Worm (Caenorhabditis elegans): ENCODE measurements around the gene fbxb-38.

fbxb-38 gene

DNA sequence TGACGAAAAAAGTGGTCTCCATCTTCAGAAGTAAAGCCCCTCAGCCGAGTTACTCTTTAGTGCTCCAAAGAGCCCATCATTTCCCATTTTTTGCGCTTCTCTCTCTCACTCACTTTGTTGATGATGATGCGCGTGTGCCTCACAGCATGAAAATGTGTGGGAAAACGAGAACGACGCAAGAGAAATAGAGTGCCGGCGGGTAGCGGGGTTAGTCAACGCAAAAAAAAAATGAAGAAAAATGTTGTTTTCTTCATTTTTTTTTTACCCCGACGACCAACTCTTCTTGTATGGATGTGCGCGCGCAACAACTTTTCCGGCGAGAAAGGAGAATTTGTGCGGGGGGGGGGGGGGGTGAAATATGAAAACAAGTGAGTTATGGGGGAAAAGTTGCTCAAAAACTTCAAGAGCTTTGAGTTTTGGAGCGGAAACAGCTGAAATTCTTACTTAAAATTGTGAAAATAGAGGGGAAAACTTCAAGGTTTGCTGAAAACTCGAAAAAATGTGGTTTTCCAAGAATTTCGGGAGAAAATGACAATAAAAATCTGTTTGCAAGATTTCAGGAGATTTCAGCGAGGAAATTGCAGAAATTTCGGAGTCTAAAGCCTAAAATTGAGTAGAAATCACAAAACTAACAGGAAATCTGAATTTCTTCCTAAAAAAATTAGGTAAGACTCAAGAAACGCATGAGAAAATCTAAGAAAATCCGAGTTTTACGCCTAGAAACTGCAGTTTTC lies 29.2 kb upstream of the fbxb-38 start, which contains the start of gene C33C12.1:
C33C12.1 (plus strand) TSS at position 684 of the 734 bp plus-strand sequence.
- no peak for TF ChIP-seq sox-2 (GFP tag; IDR thresholded peaks at IDR 0.05)
- no peak for TF ChIP-seq elt-2 (tag; optimal IDR thresholded peaks at IDR 0.05)
- TF ChIP-seq pag-3 (tag; optimal IDR thresholded peaks at IDR 0.05; ENCODE audit: borderline replicate concordance), result no peak
- no peak for TF ChIP-seq ceh-18 (tag; optimal IDR thresholded peaks at IDR 0.05)
- TF ChIP-seq ceh-34 (tag; optimal IDR thresholded peaks at IDR 0.05), result no peak
- no peak for TF ChIP-seq unc-3 (GFP tag; conservative IDR thresholded peaks at IDR 0.05)
- no peak for TF ChIP-seq unc-3 (tag; optimal IDR thresholded peaks at IDR 0.05)
- TF ChIP-seq unc-42 (tag; optimal IDR thresholded peaks at IDR 0.05), result peak; percentile 50
- no peak for TF ChIP-seq syd-9 (tag; optimal IDR thresholded peaks at IDR 0.05)

DNA sequence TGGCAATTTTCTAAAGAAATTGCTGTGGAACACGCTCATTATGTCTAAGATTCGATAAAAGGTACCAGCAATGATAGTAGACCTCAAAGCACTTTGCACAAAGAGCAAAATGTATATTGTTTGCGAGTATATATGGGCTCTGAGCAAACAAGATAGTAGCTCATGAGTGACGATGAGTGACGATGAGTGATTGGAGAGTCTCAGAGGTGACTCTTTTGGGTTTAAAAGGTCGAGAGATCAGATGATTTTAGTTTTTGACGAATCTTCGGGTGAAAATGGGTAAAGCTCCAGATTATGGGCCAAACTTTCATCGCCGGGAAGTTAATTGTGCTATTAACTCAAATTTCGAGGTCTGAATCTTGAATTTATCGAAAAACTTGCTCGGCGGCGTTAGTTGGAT lies 28.2 kb upstream of the fbxb-38 start:
- TF ChIP-seq pag-3 (tag; optimal IDR thresholded peaks at IDR 0.05; ENCODE audit: borderline replicate concordance) (no peak), syd-9 (tag; optimal IDR thresholded peaks at IDR 0.05) (no peak), hlh-30 (tag; optimal IDR thresholded peaks at IDR 0.05; ENCODE audit: insufficient read depth) (no peak), hlh-13 (GFP tag; optimal IDR thresholded peaks at IDR 0.05) (no peak)

DNA sequence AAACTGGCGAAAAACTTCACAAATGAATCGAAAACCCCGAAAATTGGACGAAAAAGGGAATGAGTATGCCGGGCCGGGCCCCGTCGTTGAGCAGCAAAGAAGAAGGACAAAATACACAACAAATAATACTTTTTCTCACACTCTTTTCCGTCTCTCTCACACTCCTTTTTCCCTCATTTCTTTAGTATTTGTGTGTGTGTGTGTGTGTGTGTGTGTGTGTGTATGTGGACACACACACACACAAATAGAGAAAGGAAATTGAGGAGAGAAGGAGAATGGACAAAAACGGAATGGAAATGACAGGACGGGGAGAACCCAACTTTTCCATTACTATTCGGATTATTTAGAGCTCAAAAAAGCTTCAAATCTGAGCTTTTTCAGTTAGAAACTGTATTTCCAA lies 27.0 kb upstream of the fbxb-38 start:
- TF ChIP-seq ceh-45 (GFP tag; IDR thresholded peaks at IDR 0.05) (no peak), tbx-2 (tag; optimal IDR thresholded peaks at IDR 0.05) (peak; percentile 52), unc-42 (tag; optimal IDR thresholded peaks at IDR 0.05) (peak; percentile 53), nhr-11 (tag; optimal IDR thresholded peaks at IDR 0.05) (no peak), lin-11 (tag; optimal IDR thresholded peaks at IDR 0.05) (no peak), ceh-6 (GFP tag; optimal IDR thresholded peaks at IDR 0.05) (no peak), rnt-1 (tag; optimal IDR thresholded peaks at IDR 0.05) (no peak), elt-2 (tag; optimal IDR thresholded peaks at IDR 0.05) (peak; percentile 9), gmeb-2 (tag; optimal IDR thresholded peaks at IDR 0.05) (no peak), hlh-13 (GFP tag; optimal IDR thresholded peaks at IDR 0.05) (no peak), nhr-232 (tag; optimal IDR thresholded peaks at IDR 0.05) (no peak), C08G9.2 (tag; optimal IDR thresholded peaks at IDR 0.05) (no peak), fkh-6 (tag; optimal IDR thresholded peaks at IDR 0.05) (no peak), unc-86 (tag; optimal IDR thresholded peaks at IDR 0.05) (no peak), K02D7.2 (tag; optimal IDR thresholded peaks at IDR 0.05) (no peak), ahr-1 (tag; optimal IDR thresholded peaks at IDR 0.05) (no peak), hlh-30 (tag; optimal IDR thresholded peaks at IDR 0.05; ENCODE audit: insufficient read depth) (no peak), elt-4 (tag; optimal IDR thresholded peaks at IDR 0.05) (no peak), unc-3 (GFP tag; conservative IDR thresholded peaks at IDR 0.05) (no peak), unc-3 (tag; optimal IDR thresholded peaks at IDR 0.05) (no peak), ceh-31 (tag; optimal IDR thresholded peaks at IDR 0.05) (peak; percentile 47), K09A11.1 (tag; optimal IDR thresholded peaks at IDR 0.05; ENCODE audit: insufficient read depth) (no peak), F13H6.1 (tag; optimal IDR thresholded peaks at IDR 0.05) (no peak), fax-1 (tag; optimal IDR thresholded peaks at IDR 0.05) (no peak), ceh-34 (tag; optimal IDR thresholded peaks at IDR 0.05) (peak; percentile 27), dve-1 (tag; optimal IDR thresholded peaks at IDR 0.05) (peak; percentile 14), syd-9 (tag; optimal IDR thresholded peaks at IDR 0.05) (no peak), sox-4 (tag; optimal IDR thresholded peaks at IDR 0.05) (no peak), nfya-1 (tag; optimal IDR thresholded peaks at IDR 0.05) (peak; percentile 40), eyg-1 (tag; optimal IDR thresholded peaks at IDR 0.05) (no peak), pha-2 (tag; optimal IDR thresholded peaks at IDR 0.05) (no peak)

DNA sequence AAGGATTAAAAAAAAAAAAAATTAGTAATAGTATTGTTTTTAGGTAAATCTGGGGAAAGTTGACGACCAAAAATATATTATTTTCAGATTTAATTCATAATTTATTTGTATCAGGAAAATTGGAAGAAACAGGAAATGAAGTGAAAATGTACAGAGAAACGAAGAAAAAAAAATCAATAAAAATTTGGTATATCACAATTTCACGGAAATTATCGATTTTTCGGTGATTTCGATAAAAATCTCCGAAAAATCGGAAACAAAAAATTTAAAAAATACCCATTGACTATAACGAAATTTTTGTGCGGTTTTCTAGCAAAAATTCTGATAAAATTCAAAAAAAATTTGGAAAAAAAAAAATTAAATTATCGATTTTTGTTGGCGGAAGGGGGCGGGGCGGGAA lies 23.7 kb upstream of the fbxb-38 start:
- no peak for TF ChIP-seq ceh-30 (tag; optimal IDR thresholded peaks at IDR 0.05)
- TF ChIP-seq C08G9.2 (tag; optimal IDR thresholded peaks at IDR 0.05), result no peak
- no peak for TF ChIP-seq ceh-19 (GFP tag; optimal IDR thresholded peaks at IDR 0.05)
- TF ChIP-seq ceh-48 (tag; optimal IDR thresholded peaks at IDR 0.05), result peak; percentile 44
- TF ChIP-seq unc-86 (tag; optimal IDR thresholded peaks at IDR 0.05), result no peak
- no peak for TF ChIP-seq dve-1 (tag; optimal IDR thresholded peaks at IDR 0.05)

All from whole organism, late embryonic.